Worm (Caenorhabditis elegans) whole organism, mixed stage, embryonic: ENCODE data around the gene twk-23.

Experiments used
- flh-1 ChIP-seq: fragments of 200-800 bp; sonication (Bioruptor generic); optimal IDR thresholded peaks from 2 replicates; lab custom pipeline; 2018; ENCODE audit warnings: mild to moderate bottlenecking, missing genetic modification characterization, moderate library complexity, missing compliant biosample characterization
- mep-1 ChIP-seq: fragments of 150-350 bp; optimal IDR thresholded peaks from 2 replicates; lab custom pipeline; 2017; ENCODE audit warnings: missing biosample characterization, missing genetic modification reagents, missing genetic modification characterization, inconsistent platforms
- unc-62 ChIP-seq: fragments of 150-350 bp; optimal IDR thresholded peaks from 2 replicates; lab custom pipeline; 2014; ENCODE audit warnings: missing biosample characterization, missing genetic modification reagents, missing genetic modification characterization
- ztf-11 ChIP-seq: fragments of 150-350 bp; optimal IDR thresholded peaks from 2 replicates; lab custom pipeline; 2014; ENCODE audit warnings: missing biosample characterization, missing genetic modification characterization

DNA sequence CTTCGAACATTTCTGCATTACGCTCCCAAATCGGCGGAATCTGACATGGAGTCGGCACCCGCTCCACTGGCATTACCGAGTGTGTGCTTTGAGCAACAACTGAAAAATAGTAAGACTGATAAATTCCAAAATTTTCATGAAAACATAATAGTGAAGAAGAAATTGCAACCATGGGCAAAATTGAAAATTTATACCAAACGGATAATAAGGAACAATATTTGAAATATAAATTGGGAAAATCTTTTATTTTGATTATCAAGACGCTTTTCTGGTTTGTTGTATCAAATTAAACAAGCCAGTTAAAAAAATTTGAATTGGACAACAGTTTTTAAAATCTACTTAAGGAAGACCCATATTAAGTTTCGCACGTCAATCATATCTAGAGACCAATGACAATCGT, 29.9 kb downstream of the twk-23 start, which contains the start of gene ZK1086.2:
- TF ChIP-seq unc-62 (GFP tag; lab: Kevin White, UChicago) (no peak), mep-1 (tag; lab: Kevin White, UChicago) (no peak), flh-1 (GFP tag; lab: Kevin White, UChicago) (no peak), ztf-11 (no peak)
